Worm (Caenorhabditis elegans) whole organism, late embryonic: ENCODE measurements around the gene nspb-1.

Source experiments
- C38D4.7 ChIP-seq: fragments of 200-800 bp; sonication (Bioruptor generic); optimal IDR thresholded peaks from 2 replicates; lab custom pipeline; 2018; ENCODE audit warnings: mild to moderate bottlenecking, missing genetic modification characterization, moderate library complexity, missing compliant biosample characterization
- T23F11.4 ChIP-seq: fragments of 200-800 bp; sonication (Bioruptor generic); optimal IDR thresholded peaks from 2 replicates; lab custom pipeline; 2018; ENCODE audit warnings: mild to moderate bottlenecking, missing genetic modification characterization, missing compliant biosample characterization
- ahr-1 ChIP-seq: sonication (generic microtip); optimal IDR thresholded peaks from 2 replicates; lab custom pipeline; 2016; ENCODE audit warnings: missing genetic modification characterization, missing compliant biosample characterization
- ama-1 ChIP-seq: fragments of 150-350 bp; optimal IDR thresholded peaks from 2 replicates; lab custom pipeline; 2014
- ceh-14 ChIP-seq: sonication (generic microtip); optimal IDR thresholded peaks from 2 replicates; lab custom pipeline; 2016; ENCODE audit warnings: missing genotype, missing genetic modification characterization, missing compliant biosample characterization
- ceh-18 ChIP-seq: sonication (generic microtip); optimal IDR thresholded peaks from 2 replicates; lab custom pipeline; 2016; ENCODE audit warnings: missing genetic modification characterization, missing compliant biosample characterization
- ceh-2 ChIP-seq: sonication (generic microtip); optimal IDR thresholded peaks from 2 replicates; lab custom pipeline; 2016; ENCODE audit warnings: missing genotype, missing genetic modification characterization, missing compliant biosample characterization
- ceh-22 ChIP-seq: sonication (generic microtip); optimal IDR thresholded peaks from 2 replicates; lab custom pipeline; 2017; ENCODE audit warnings: missing biosample characterization, missing genetic modification characterization
- ceh-24 ChIP-seq: sonication (generic microtip); optimal IDR thresholded peaks from 2 replicates; lab custom pipeline; 2016; ENCODE audit warnings: mild to moderate bottlenecking, missing genetic modification characterization, missing compliant biosample characterization
- ceh-30 ChIP-seq: fragments of 150-350 bp; optimal IDR thresholded peaks from 2 replicates; lab custom pipeline; 2014; ENCODE audit warnings: missing biosample characterization, missing genetic modification characterization
- ceh-31 ChIP-seq: sonication (generic microtip); optimal IDR thresholded peaks from 2 replicates; lab custom pipeline; 2016; ENCODE audit warnings: missing genetic modification characterization, missing compliant biosample characterization
- ceh-34 ChIP-seq: sonication (generic microtip); optimal IDR thresholded peaks from 2 replicates; lab custom pipeline; 2016; ENCODE audit warnings: mild to moderate bottlenecking, missing genetic modification characterization, missing compliant biosample characterization
- ceh-45 ChIP-seq: fragments of 200-800 bp; sonication (Bioruptor generic); IDR thresholded peaks from 2 replicates; pipeline ENCODE4 v1.3.6; 2022; ENCODE audit warnings: missing genetic modification reagents, missing genetic modification characterization, missing compliant biosample characterization
- ceh-48 ChIP-seq: sonication (generic microtip); optimal IDR thresholded peaks from 2 replicates; lab custom pipeline; 2016; ENCODE audit warnings: missing genetic modification characterization, inconsistent platforms, missing compliant biosample characterization
- ceh-6 ChIP-seq: fragments of 200-800 bp; sonication (Bioruptor generic); optimal IDR thresholded peaks from 2 replicates; lab custom pipeline; 2018; ENCODE audit warnings: mild to moderate bottlenecking, missing genetic modification characterization, missing compliant biosample characterization
- ceh-9 ChIP-seq: sonication (generic microtip); optimal IDR thresholded peaks from 2 replicates; lab custom pipeline; 2016; ENCODE audit warnings: mild to moderate bottlenecking, missing genetic modification characterization, inconsistent platforms, missing compliant biosample characterization
- che-1 ChIP-seq: sonication (generic microtip); optimal IDR thresholded peaks from 2 replicates; lab custom pipeline; 2016; ENCODE audit warnings: mild to moderate bottlenecking, missing genetic modification characterization, missing compliant biosample characterization
- dve-1 ChIP-seq: sonication (generic microtip); optimal IDR thresholded peaks from 2 replicates; lab custom pipeline; 2017; ENCODE audit warnings: antibody characterized with exemption, mild to moderate bottlenecking, missing genetic modification characterization, missing compliant biosample characterization
- elt-4 ChIP-seq: sonication (generic microtip); optimal IDR thresholded peaks from 2 replicates; lab custom pipeline; 2016; ENCODE audit warnings: missing genetic modification characterization, missing compliant biosample characterization
- ets-4 ChIP-seq: sonication (generic microtip); optimal IDR thresholded peaks from 2 replicates; lab custom pipeline; 2016; ENCODE audit warnings: missing genetic modification characterization, missing compliant biosample characterization
- eyg-1 ChIP-seq: sonication (generic microtip); optimal IDR thresholded peaks from 2 replicates; lab custom pipeline; 2016; ENCODE audit warnings: missing genotype, missing genetic modification characterization, missing compliant biosample characterization
- fkh-10 ChIP-seq: fragments of 150-350 bp; optimal IDR thresholded peaks from 2 replicates; lab custom pipeline; 2014; ENCODE audit warnings: missing biosample characterization, missing genetic modification reagents, missing genetic modification characterization
- hlh-13 ChIP-seq: fragments of 200-800 bp; sonication (Bioruptor generic); optimal IDR thresholded peaks from 2 replicates; lab custom pipeline; 2018; ENCODE audit warnings: mild to moderate bottlenecking, missing genetic modification characterization, missing compliant biosample characterization
- hlh-15 ChIP-seq: sonication (generic microtip); optimal IDR thresholded peaks from 2 replicates; lab custom pipeline; 2016; ENCODE audit warnings: missing genetic modification characterization, missing compliant biosample characterization
- hlh-30 ChIP-seq: sonication (generic microtip); optimal IDR thresholded peaks from 2 replicates; lab custom pipeline; 2017; ENCODE audit warnings: antibody characterized with exemption, missing genetic modification characterization, missing compliant biosample characterization; ENCODE audit not compliant: insufficient read depth
- hlh-6 ChIP-seq: sonication (generic microtip); optimal IDR thresholded peaks from 2 replicates; lab custom pipeline; 2016; ENCODE audit warnings: missing genotype, missing genetic modification characterization, missing compliant biosample characterization
- hlh-8 ChIP-seq: sonication (generic microtip); optimal IDR thresholded peaks from 2 replicates; lab custom pipeline; 2016; ENCODE audit warnings: missing genotype, missing genetic modification characterization, missing compliant biosample characterization
- lim-6 ChIP-seq: sonication (generic microtip); optimal IDR thresholded peaks from 2 replicates; lab custom pipeline; 2016; ENCODE audit warnings: missing genetic modification characterization, missing compliant biosample characterization
- mec-3 ChIP-seq: sonication (generic microtip); optimal IDR thresholded peaks from 2 replicates; lab custom pipeline; 2016; ENCODE audit warnings: borderline replicate concordance, missing genetic modification characterization, missing compliant biosample characterization
- nfya-1 ChIP-seq: sonication (generic microtip); optimal IDR thresholded peaks from 2 replicates; lab custom pipeline; 2017; ENCODE audit warnings: missing genetic modification characterization, mild to moderate bottlenecking, missing compliant biosample characterization, antibody characterized with exemption, moderate library complexity
- nhr-11 ChIP-seq: fragments of 150-350 bp; optimal IDR thresholded peaks from 2 replicates; lab custom pipeline; 2014; ENCODE audit warnings: missing biosample characterization, missing genetic modification characterization
- nhr-232 ChIP-seq: sonication (generic microtip); optimal IDR thresholded peaks from 2 replicates; lab custom pipeline; 2016; ENCODE audit warnings: missing genetic modification characterization, missing compliant biosample characterization
- npax-4 ChIP-seq: sonication (generic microtip); optimal IDR thresholded peaks from 2 replicates; lab custom pipeline; 2016; ENCODE audit warnings: missing genetic modification characterization, missing compliant biosample characterization
- pag-3 ChIP-seq: sonication (generic microtip); optimal IDR thresholded peaks from 2 replicates; lab custom pipeline; 2016; ENCODE audit warnings: missing compliant biosample characterization, missing genetic modification characterization, borderline replicate concordance
- pha-2 ChIP-seq: sonication (generic microtip); optimal IDR thresholded peaks from 2 replicates; lab custom pipeline; 2017; ENCODE audit warnings: mild to moderate bottlenecking, missing genetic modification characterization, missing compliant biosample characterization
- pha-4 ChIP-seq: fragments of 150-350 bp; optimal IDR thresholded peaks from 2 replicates; lab custom pipeline; 2018; ENCODE audit warnings: missing biosample characterization, missing genetic modification reagents, missing genetic modification characterization
- pqm-1 ChIP-seq: sonication (generic microtip); optimal IDR thresholded peaks from 2 replicates; lab custom pipeline; 2016; ENCODE audit warnings: missing genetic modification characterization, missing compliant biosample characterization
- ref-2 ChIP-seq: sonication (generic microtip); optimal IDR thresholded peaks from 2 replicates; lab custom pipeline; 2016; ENCODE audit warnings: missing genetic modification characterization, missing compliant biosample characterization
- rnt-1 ChIP-seq: sonication (generic microtip); optimal IDR thresholded peaks from 2 replicates; lab custom pipeline; 2016; ENCODE audit warnings: missing genetic modification characterization, missing compliant biosample characterization
- sdc-2 ChIP-seq: sonication (generic microtip); optimal IDR thresholded peaks from 2 replicates; lab custom pipeline; 2016; ENCODE audit warnings: missing genotype, missing genetic modification characterization, missing compliant biosample characterization
- sox-2 ChIP-seq: fragments of 200-800 bp; sonication (Bioruptor generic); IDR thresholded peaks from 2 replicates; pipeline ENCODE4 v1.3.6; 2022; ENCODE audit warnings: missing genetic modification reagents, missing genetic modification characterization, missing compliant biosample characterization
- sox-4 ChIP-seq: sonication (generic microtip); optimal IDR thresholded peaks from 2 replicates; lab custom pipeline; 2017; ENCODE audit warnings: mild to moderate bottlenecking, missing genetic modification characterization, inconsistent platforms, missing compliant biosample characterization
- syd-9 ChIP-seq: sonication (generic microtip); optimal IDR thresholded peaks from 2 replicates; lab custom pipeline; 2016; ENCODE audit warnings: mild to moderate bottlenecking, missing genetic modification characterization, moderate library complexity, missing compliant biosample characterization
- tbx-7 ChIP-seq: sonication (generic microtip); optimal IDR thresholded peaks from 2 replicates; lab custom pipeline; 2016; ENCODE audit warnings: missing genotype, missing genetic modification characterization, missing compliant biosample characterization
- unc-42 ChIP-seq: sonication (generic microtip); optimal IDR thresholded peaks from 2 replicates; lab custom pipeline; 2016; ENCODE audit warnings: missing genotype, missing genetic modification characterization, missing compliant biosample characterization

nspb-1 gene

ce11 chrIV:6618607-6619006, 27.7 kb upstream of the nspb-1 start:
- TF ChIP-seq ceh-24 (tag; lab: Kevin White, UChicago) (no peak), ref-2 (tag; lab: Kevin White, UChicago) (no peak), C38D4.7 (GFP tag; lab: Kevin White, UChicago) (no peak), hlh-30 (no peak), nhr-11 (tag; lab: Kevin White, UChicago) (no peak), elt-4 (tag; lab: Kevin White, UChicago) (no peak), nfya-1 (tag; lab: Kevin White, UChicago) (no peak), pqm-1 (tag; lab: Kevin White, UChicago) (no peak), T23F11.4 (GFP tag; lab: Kevin White, UChicago) (no peak), sox-4 (tag; lab: Kevin White, UChicago) (no peak), hlh-13 (no peak), hlh-6 (no peak), ceh-9 (tag; lab: Kevin White, UChicago) (no peak), hlh-8 (tag; lab: Kevin White, UChicago) (no peak), npax-4 (tag; lab: Kevin White, UChicago) (no peak), eyg-1 (tag; lab: Kevin White, UChicago) (no peak), ceh-30 (tag; lab: Kevin White, UChicago) (no peak), lim-6 (tag; lab: Kevin White, UChicago) (no peak), ceh-18 (tag; lab: Kevin White, UChicago) (no peak)

- TF ChIP-seq unc-42, result no peak
- TF ChIP-seq ceh-45, result no peak
- TF ChIP-seq hlh-8 (tag; lab: Kevin White, UChicago), result no peak
- no peak for TF ChIP-seq ceh-31 (tag; lab: Kevin White, UChicago)
- no peak for TF ChIP-seq tbx-7 (tag; lab: Kevin White, UChicago)
- TF ChIP-seq T23F11.4 (GFP tag; lab: Kevin White, UChicago), result no peak
- TF ChIP-seq hlh-6, result no peak
- no peak for TF ChIP-seq ets-4 (tag; lab: Kevin White, UChicago)
- no peak for TF ChIP-seq eyg-1 (tag; lab: Kevin White, UChicago)
- TF ChIP-seq sox-2, result no peak
- TF ChIP-seq ceh-30 (tag; lab: Kevin White, UChicago), result no peak
- no peak for TF ChIP-seq pha-4 (tag; lab: Kevin White, UChicago)
- no peak for TF ChIP-seq ama-1 (lab: Kevin White, UChicago)
- TF ChIP-seq mec-3 (tag; lab: Kevin White, UChicago), result no peak
- TF ChIP-seq ceh-14, result no peak
- TF ChIP-seq syd-9 (tag; lab: Kevin White, UChicago), result no peak
- TF ChIP-seq dve-1 (tag; lab: Kevin White, UChicago), result no peak
- no peak for TF ChIP-seq sdc-2
- TF ChIP-seq rnt-1 (tag; lab: Kevin White, UChicago), result no peak
- no peak for TF ChIP-seq lim-6 (tag; lab: Kevin White, UChicago)
Observed at ce11 chrIV:6613296-6613695, 22.4 kb upstream of the nspb-1 start, which contains the start of gene drh-1. TSS of gene drh-1 (minus strand) at chrIV:6613353.

- no peak for TF ChIP-seq nhr-232 (tag; lab: Kevin White, UChicago)
- TF ChIP-seq ceh-2 (tag; lab: Kevin White, UChicago), result no peak
Observed at ce11 chrIV:6607059-6607458, 16.1 kb upstream of the nspb-1 start.

- TF ChIP-seq ceh-45 (no peak), ahr-1 (no peak), ceh-22 (no peak), fkh-10 (GFP tag; lab: Kevin White, UChicago) (no peak), pag-3 (no peak), pha-2 (tag; lab: Kevin White, UChicago) (no peak), nhr-11 (tag; lab: Kevin White, UChicago) (no peak), ceh-48 (tag; lab: Kevin White, UChicago) (no peak), mec-3 (tag; lab: Kevin White, UChicago) (no peak), che-1 (no peak), ceh-9 (tag; lab: Kevin White, UChicago) (no peak), hlh-6 (no peak), pha-4 (tag; lab: Kevin White, UChicago) (no peak), ceh-34 (tag; lab: Kevin White, UChicago) (no peak), ama-1 (lab: Kevin White, UChicago) (no peak), ref-2 (tag; lab: Kevin White, UChicago) (no peak), hlh-15 (tag; lab: Kevin White, UChicago) (no peak), tbx-7 (tag; lab: Kevin White, UChicago) (no peak), C38D4.7 (GFP tag; lab: Kevin White, UChicago) (no peak), ceh-6 (GFP tag; lab: Kevin White, UChicago) (no peak)
Observed at ce11 chrIV:6606587-6606986, 15.7 kb upstream of the nspb-1 start.
